Worm (Caenorhabditis elegans): ENCODE data around the gene C16B8.3.
A peak's percentile ranks its signal among the peaks of the same experiment; 100 is the strongest.

The C16B8.3 gene

ce11 chrX:4016113-4016512, 47.7 kb upstream of the C16B8.3 start, which contains the start of gene hrg-1 (continued):
- peak; percentile 69 for TF ChIP-seq nhr-77 (tag; optimal IDR thresholded peaks at IDR 0.05)
- TF ChIP-seq nhr-19 (GFP tag; conservative IDR thresholded peaks at IDR 0.05): no peak
- TF ChIP-seq C16A3.4 (tag; optimal IDR thresholded peaks at IDR 0.05): no peak
- TF ChIP-seq mab-9 (GFP tag; IDR thresholded peaks at IDR 0.05): no peak

- TF ChIP-seq pag-3 (tag; optimal IDR thresholded peaks at IDR 0.05; ENCODE audit: borderline replicate concordance, insufficient read depth) (no peak), hpl-2 (GFP tag; optimal IDR thresholded peaks at IDR 0.05) (no peak), ceh-88 (GFP tag; IDR thresholded peaks at IDR 0.05) (no peak)
Observed at ce11 chrX:4011919-4012318, 43.5 kb upstream of the C16B8.3 start, which contains the start of gene mop-25.1. TSS of gene mop-25.1 (plus strand) at chrX:4012219.

DNA sequence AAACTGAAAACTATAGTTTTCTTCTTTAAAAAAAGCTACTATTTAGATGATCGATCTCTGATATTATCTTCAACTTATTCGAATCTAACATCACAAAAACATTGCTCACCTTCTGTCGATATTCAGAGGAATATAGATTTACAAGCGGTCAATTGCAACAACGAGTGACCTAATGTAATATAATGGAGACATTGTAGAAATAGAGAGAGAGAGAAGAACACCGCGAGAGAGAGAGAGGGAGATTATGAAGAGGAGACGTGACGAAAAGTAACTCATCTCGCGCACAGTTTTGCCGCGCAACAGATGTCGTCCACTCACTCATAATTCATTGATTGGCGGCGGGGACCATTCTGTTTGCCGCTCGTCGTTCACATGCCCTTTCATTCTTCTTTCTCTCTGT, 41.9 kb upstream of the C16B8.3 start:
- TF ChIP-seq lin-13 (GFP tag; optimal IDR thresholded peaks at IDR 0.05): no peak

ce11 chrX:4008922-4009321, 40.5 kb upstream of the C16B8.3 start:
- TF ChIP-seq mab-9 (GFP tag; IDR thresholded peaks at IDR 0.05) (no peak), blmp-1 (tag; optimal IDR thresholded peaks at IDR 0.05) (no peak), lin-35 (GFP tag; optimal IDR thresholded peaks at IDR 0.05) (peak in 1 of 2 experiments; percentile 53), lin-14 (GFP tag; optimal IDR thresholded peaks at IDR 0.05) (peak; percentile 9), ceh-90 (tag; optimal IDR thresholded peaks at IDR 0.05) (no peak), nhr-12 (tag; optimal IDR thresholded peaks at IDR 0.05) (no peak), efl-1 (optimal IDR thresholded peaks at IDR 0.05) (no peak), efl-1 (GFP tag; optimal IDR thresholded peaks at IDR 0.05 in 1 of 2) (no peak), pqm-1 (tag; optimal IDR thresholded peaks at IDR 0.05) (peak; percentile 22), mep-1 (tag; optimal IDR thresholded peaks at IDR 0.05) (no peak), ceh-63 (GFP tag; optimal IDR thresholded peaks at IDR 0.05) (no peak), unc-86 (tag; optimal IDR thresholded peaks at IDR 0.05) (no peak), nhr-47 (tag; optimal IDR thresholded peaks at IDR 0.05) (no peak), unc-130 (tag; optimal IDR thresholded peaks at IDR 0.05) (no peak), Y116A8C.19 (tag; optimal IDR thresholded peaks at IDR 0.05; ENCODE audit: borderline replicate concordance) (no peak), fos-1 (tag; optimal IDR thresholded peaks at IDR 0.05) (no peak), aha-1 (tag; optimal IDR thresholded peaks at IDR 0.05) (no peak), nhr-71 (tag; optimal IDR thresholded peaks at IDR 0.05) (peak; percentile 14), nhr-90 (tag; optimal IDR thresholded peaks at IDR 0.05; ENCODE audit: poor library complexity) (peak; percentile 25), C16A3.4 (tag; optimal IDR thresholded peaks at IDR 0.05) (no peak), elt-2 (tag; optimal IDR thresholded peaks at IDR 0.05) (peak; percentile 98), unc-30 (tag; optimal IDR thresholded peaks at IDR 0.05) (no peak), ama-1 (optimal IDR thresholded peaks at IDR 0.05) (no peak), nhr-20 (tag; optimal IDR thresholded peaks at IDR 0.05) (peak; percentile 10), dpl-1 (GFP tag; optimal IDR thresholded peaks at IDR 0.05) (no peak), jun-1 (tag; optimal IDR thresholded peaks at IDR 0.05) (peak; percentile 38)

DNA sequence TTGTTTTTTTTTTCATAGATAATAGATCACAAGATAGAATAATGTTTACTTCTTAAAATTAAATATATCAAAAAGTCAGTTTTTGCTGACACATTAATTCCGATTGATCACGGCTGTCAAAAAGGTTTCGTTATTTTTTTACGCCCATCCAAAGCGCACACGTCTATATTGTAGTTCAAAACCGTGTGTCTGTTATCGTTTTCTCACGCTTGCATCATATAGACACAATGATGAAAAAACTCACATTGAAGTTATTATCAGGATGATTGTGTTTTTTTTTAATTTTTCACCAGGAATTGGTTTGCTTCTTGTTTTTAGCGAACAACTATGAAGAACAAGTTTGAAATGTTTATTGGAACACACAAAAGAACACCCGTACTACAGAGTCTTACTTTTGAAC, 39.3 kb upstream of the C16B8.3 start:
- TF ChIP-seq ceh-82 (tag; optimal IDR thresholded peaks at IDR 0.05) (no peak), C04F5.9 (tag; optimal IDR thresholded peaks at IDR 0.05) (no peak), egl-13 (tag; optimal IDR thresholded peaks at IDR 0.05) (no peak), snu-23 (GFP tag; optimal IDR thresholded peaks at IDR 0.05) (peak; percentile 45), alr-1 (tag; optimal IDR thresholded peaks at IDR 0.05; ENCODE audit: borderline replicate concordance) (no peak), hlh-4 (tag; optimal IDR thresholded peaks at IDR 0.05) (no peak), fos-1 (tag; optimal IDR thresholded peaks at IDR 0.05) (no peak), nhr-237 (tag; optimal IDR thresholded peaks at IDR 0.05) (no peak), ceh-90 (tag; optimal IDR thresholded peaks at IDR 0.05) (no peak), Y116A8C.19 (tag; optimal IDR thresholded peaks at IDR 0.05; ENCODE audit: borderline replicate concordance) (no peak), skn-1 (tag; optimal IDR thresholded peaks at IDR 0.05) (no peak), aly-2 (tag; optimal IDR thresholded peaks at IDR 0.05) (no peak), mab-9 (GFP tag; IDR thresholded peaks at IDR 0.05) (no peak), lin-15B (tag; optimal IDR thresholded peaks at IDR 0.05) (no peak), swsn-7 (tag; optimal IDR thresholded peaks at IDR 0.05) (no peak), nhr-11 (tag; optimal IDR thresholded peaks at IDR 0.05) (no peak), mep-1 (tag; optimal IDR thresholded peaks at IDR 0.05) (peak; percentile 29), unc-30 (tag; optimal IDR thresholded peaks at IDR 0.05) (no peak), pax-3 (tag; optimal IDR thresholded peaks at IDR 0.05) (no peak), jun-1 (tag; optimal IDR thresholded peaks at IDR 0.05) (no peak), vab-15 (tag; optimal IDR thresholded peaks at IDR 0.05) (no peak), nhr-76 (tag; optimal IDR thresholded peaks at IDR 0.05) (no peak)
